Fruit fly (Drosophila melanogaster): ENCODE data around the gene CG4991.

Gene CG4991

DNA sequence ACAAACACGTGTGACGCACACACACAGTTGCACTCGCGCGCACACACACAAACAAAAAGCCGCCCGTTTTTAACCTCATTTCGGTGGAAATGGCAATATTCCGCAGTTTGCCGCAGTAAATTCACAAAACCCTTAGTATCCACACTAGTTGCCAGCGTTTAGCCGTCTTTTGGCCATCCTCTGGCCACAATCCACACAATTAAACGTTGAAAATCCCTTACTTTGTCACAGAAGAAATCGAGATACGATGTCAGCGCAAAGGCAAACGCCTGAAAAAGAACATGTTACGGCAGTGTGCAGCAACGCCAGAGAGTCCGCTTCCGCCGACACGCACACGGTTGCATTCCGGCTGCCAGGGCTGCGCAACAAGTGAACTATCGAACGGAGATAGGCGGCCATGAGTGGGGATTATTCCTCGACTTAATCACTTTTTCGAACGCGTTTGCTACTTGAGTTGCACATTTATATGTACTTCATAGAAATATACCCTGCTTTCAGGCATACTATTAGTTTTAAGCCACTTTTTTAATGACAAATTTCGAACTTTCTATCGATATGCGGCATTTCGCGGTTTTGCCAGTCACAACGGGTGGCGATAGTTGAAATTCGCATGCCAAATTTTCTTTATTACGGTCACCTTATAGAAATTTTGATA is 56.5 kb downstream of the CG4991 start, which contains the start of gene RpS5a (continued):
- TF ChIP-seq CG11762 (GFP tag; optimal IDR thresholded peaks at IDR 0.05; ENCODE audit: insufficient read depth) = peak; percentile 55
- peak; percentile 65 for TF ChIP-seq CG11902 (GFP tag; optimal IDR thresholded peaks at IDR 0.05)
- TF ChIP-seq Sox102F (GFP tag; optimal IDR thresholded peaks at IDR 0.05) = peak; percentile 67
- peak; percentile 85 for TF ChIP-seq CG6854 (GFP tag; optimal IDR thresholded peaks at IDR 0.05)
- TF ChIP-seq CG6163 (GFP tag; IDR thresholded peaks at IDR 0.05) = peak; percentile 76
- TF ChIP-seq Met (GFP tag; optimal IDR thresholded peaks at IDR 0.05) = peak; percentile 79
- TF ChIP-seq CG10669 (GFP tag; optimal IDR thresholded peaks at IDR 0.05) = peak; percentile 71
- TF ChIP-seq vri (GFP tag; optimal IDR thresholded peaks at IDR 0.05) = peak; percentile 60
- TF ChIP-seq CG3032 (tag; optimal IDR thresholded peaks at IDR 0.05) = peak; percentile 66

DNA sequence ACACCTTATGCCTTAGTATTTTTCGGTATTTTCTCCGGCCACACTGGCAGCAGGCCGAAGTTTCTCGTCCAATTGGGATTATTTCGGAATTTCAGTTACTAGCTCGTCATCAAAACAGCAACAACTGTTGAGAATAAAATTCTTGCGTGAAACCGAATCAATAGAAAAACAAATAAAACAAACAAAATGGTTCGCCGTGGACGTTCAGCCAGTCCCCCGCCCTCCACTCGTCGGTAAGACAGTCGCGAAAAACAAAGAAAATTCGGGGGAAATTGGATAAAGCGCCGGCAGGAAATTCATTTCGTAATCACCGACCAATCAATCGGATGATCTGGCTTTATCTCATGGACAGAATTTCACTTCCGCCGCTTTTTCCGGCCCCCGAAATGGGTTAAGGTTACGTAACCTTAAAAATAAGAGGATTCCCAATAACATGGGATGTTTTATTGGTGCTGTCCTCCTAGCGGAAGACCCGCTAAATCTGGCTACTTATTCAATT is 57.3 kb downstream of the CG4991 start, which contains the start of gene Chchd2:
Gene Chchd2, plus strand, starts transcription at position 51 of the 499 bp plus-strand sequence.
- TF ChIP-seq CG11762 (GFP tag; optimal IDR thresholded peaks at IDR 0.05; ENCODE audit: insufficient read depth) = no peak
- no peak for TF ChIP-seq Hr39 (GFP tag; optimal IDR thresholded peaks at IDR 0.05)
- no peak for TF ChIP-seq CG8319 (GFP tag; optimal IDR thresholded peaks at IDR 0.05)
- TF ChIP-seq acj6 (GFP tag; optimal IDR thresholded peaks at IDR 0.05) = no peak
- peak; percentile 74 for TF ChIP-seq fkh (GFP tag; optimal IDR thresholded peaks at IDR 0.05)
- no peak for TF ChIP-seq CG10669 (GFP tag; optimal IDR thresholded peaks at IDR 0.05)
- no peak for TF ChIP-seq achi (GFP tag; optimal IDR thresholded peaks at IDR 0.05)
- no peak for TF ChIP-seq Gug (GFP tag; IDR thresholded peaks at IDR 0.05)
- peak; percentile 28 for TF ChIP-seq Sox14 (GFP tag; optimal IDR thresholded peaks at IDR 0.05)
- TF ChIP-seq CG1621 (tag; optimal IDR thresholded peaks at IDR 0.05) = no peak
- no peak for TF ChIP-seq CG10631 (GFP tag; optimal IDR thresholded peaks at IDR 0.05)
- no peak for TF ChIP-seq Hr38 (GFP tag; optimal IDR thresholded peaks at IDR 0.05)
- peak; percentile 19 for TF ChIP-seq CG6808 (GFP tag; optimal IDR thresholded peaks at IDR 0.05)
- no peak for TF ChIP-seq Blimp-1 (GFP tag; optimal IDR thresholded peaks at IDR 0.05)
- TF ChIP-seq Met (GFP tag; optimal IDR thresholded peaks at IDR 0.05) = no peak
- TF ChIP-seq CG8632 (GFP tag; optimal IDR thresholded peaks at IDR 0.05) = no peak
- peak; percentile 42 for TF ChIP-seq Eip78C (GFP tag)
- TF ChIP-seq CG34406 (GFP tag; optimal IDR thresholded peaks at IDR 0.05) = no peak
- TF ChIP-seq CG15336 (GFP tag; IDR thresholded peaks at IDR 0.05) = peak; percentile 39; the same call in 1 of the 2 replicates
- no peak for TF ChIP-seq CG3032 (tag; optimal IDR thresholded peaks at IDR 0.05)
- no peak; the same call in 2 of the 3 replicates for TF ChIP-seq eg (GFP tag; IDR thresholded peaks at IDR 0.05)
- TF ChIP-seq CG6854 (GFP tag; optimal IDR thresholded peaks at IDR 0.05) = peak; percentile 74
- no peak for TF ChIP-seq CG6276 (GFP tag; optimal IDR thresholded peaks at IDR 0.05)
- no peak for TF ChIP-seq CG6792 (GFP tag; optimal IDR thresholded peaks at IDR 0.05)
- no peak for TF ChIP-seq Eip93F (GFP tag; optimal IDR thresholded peaks at IDR 0.05)
- TF ChIP-seq salr (GFP tag; optimal IDR thresholded peaks at IDR 0.05) = no peak
- no peak for TF ChIP-seq esn (GFP tag; optimal IDR thresholded peaks at IDR 0.05)
- no peak for TF ChIP-seq CG11294 (GFP tag; IDR thresholded peaks at IDR 0.05)
- no peak for TF ChIP-seq CG31627 (GFP tag; optimal IDR thresholded peaks at IDR 0.05)
- TF ChIP-seq CG9139 (GFP tag; optimal IDR thresholded peaks at IDR 0.05) = peak; percentile 12
- no peak for TF ChIP-seq Sox102F (GFP tag; optimal IDR thresholded peaks at IDR 0.05)
- peak; percentile 43; the same call in 1 of the 3 replicates for TF ChIP-seq CG6163 (GFP tag; IDR thresholded peaks at IDR 0.05)
- TF ChIP-seq dsx (GFP tag; optimal IDR thresholded peaks at IDR 0.05; ENCODE audit: poor library complexity, severe bottlenecking) = peak; percentile 43
- TF ChIP-seq OdsH (GFP tag; optimal IDR thresholded peaks at IDR 0.05) = no peak
- TF ChIP-seq CG11902 (GFP tag; optimal IDR thresholded peaks at IDR 0.05) = no peak
- no peak for TF ChIP-seq topi (GFP tag; optimal IDR thresholded peaks at IDR 0.05)
- TF ChIP-seq CG32006 (GFP tag; optimal IDR thresholded peaks at IDR 0.05) = no peak
- TF ChIP-seq lz (GFP tag; optimal IDR thresholded peaks at IDR 0.05) = no peak
- no peak for TF ChIP-seq Hr4 (GFP tag; optimal IDR thresholded peaks at IDR 0.05)
- no peak for TF ChIP-seq CG4318 (GFP tag; optimal IDR thresholded peaks at IDR 0.05)
- no peak for TF ChIP-seq net (GFP tag; optimal IDR thresholded peaks at IDR 0.05)
- TF ChIP-seq ss (GFP tag; optimal IDR thresholded peaks at IDR 0.05) = peak; percentile 7 to 55
- no peak for TF ChIP-seq CG3919 (GFP tag; optimal IDR thresholded peaks at IDR 0.05)
- peak; percentile 29 for TF ChIP-seq CG16779 (tag; optimal IDR thresholded peaks at IDR 0.05)
- peak; percentile 67 for TF ChIP-seq svp (GFP tag)
- TF ChIP-seq Ets96B (tag; optimal IDR thresholded peaks at IDR 0.05) = no peak
